Worm (Caenorhabditis elegans) whole organism, L4 larva: ENCODE measurements around the gene F26A1.1.

ENCODE experiments used
- F26F4.8 ChIP-seq: fragments of 200-800 bp; sonication (Bioruptor generic); conservative IDR thresholded peaks from 2 replicates; pipeline ENCODE4 v1.3.6; 2022; ENCODE audit warnings: missing genetic modification characterization, missing compliant biosample characterization
- F37D6.2 ChIP-seq: sonication (generic microtip); optimal IDR thresholded peaks from 2 replicates; lab custom pipeline; 2016; ENCODE audit warnings: mild to moderate bottlenecking, missing genetic modification characterization, missing compliant biosample characterization
- R02D3.7 ChIP-seq: fragments of 150-350 bp; sonication (generic microtip); optimal IDR thresholded peaks from 3 replicates; lab custom pipeline; 2014; ENCODE audit warnings: missing biosample characterization, missing genetic modification characterization
- T26A8.4 ChIP-seq: fragments of 200-800 bp; sonication (Bioruptor generic); IDR thresholded peaks from 2 replicates; pipeline ENCODE4 v1.3.6; 2022; ENCODE audit warnings: missing genetic modification characterization, missing compliant biosample characterization
- Y75B8A.6 ChIP-seq: fragments of 200-800 bp; sonication (Bioruptor generic); IDR thresholded peaks from 2 replicates; pipeline ENCODE4 v1.3.6; 2022; ENCODE audit warnings: missing genetic modification reagents, missing genetic modification characterization, missing compliant biosample characterization
- ZK546.5 ChIP-seq, 2 experiments: sonication (generic microtip); optimal IDR thresholded peaks; 2 replicates each; lab custom pipeline; 2017; ENCODE audit warnings: missing biosample characterization in 2 of 2, missing genetic modification characterization in 2 of 2
- aly-2 ChIP-seq: sonication (generic microtip); optimal IDR thresholded peaks from 2 replicates; lab custom pipeline; 2018; ENCODE audit warnings: missing biosample characterization, missing genetic modification characterization
- ama-1 ChIP-seq: fragments of 150-350 bp; optimal IDR thresholded peaks from 2 replicates; lab custom pipeline; 2014; ENCODE audit warnings: inconsistent platforms, mixed read lengths
- attf-4 ChIP-seq: sonication (generic microtip); optimal IDR thresholded peaks from 3 replicates; lab custom pipeline; 2017; ENCODE audit warnings: missing biosample characterization, missing genetic modification characterization
- ceh-62 ChIP-seq: sonication (generic microtip); optimal IDR thresholded peaks from 2 replicates; lab custom pipeline; 2017; ENCODE audit warnings: missing biosample characterization, missing genetic modification characterization
- daf-12 ChIP-seq: fragments of 150-350 bp; optimal IDR thresholded peaks from 2 replicates; lab custom pipeline; 2014; ENCODE audit warnings: missing biosample characterization, missing genetic modification reagents, missing genetic modification characterization
- duxl-1 ChIP-seq: sonication (generic microtip); optimal IDR thresholded peaks from 2 replicates; lab custom pipeline; 2016; ENCODE audit warnings: mild to moderate bottlenecking, missing genetic modification characterization, moderate library complexity, missing compliant biosample characterization; ENCODE audit not compliant: poor library complexity
- dve-1 ChIP-seq: sonication (generic microtip); optimal IDR thresholded peaks from 2 replicates; lab custom pipeline; 2017; ENCODE audit warnings: antibody characterized with exemption, mild to moderate bottlenecking, missing genetic modification characterization, missing compliant biosample characterization; ENCODE audit not compliant: insufficient read depth
- egl-27 ChIP-seq: sonication (generic microtip); optimal IDR thresholded peaks from 3 replicates; lab custom pipeline; 2017; ENCODE audit warnings: missing biosample characterization, missing genetic modification reagents, missing genetic modification characterization
- hlh-11 ChIP-seq: fragments of 200-800 bp; sonication (Bioruptor generic); optimal IDR thresholded peaks from 2 replicates; lab custom pipeline; 2018; ENCODE audit warnings: mild to moderate bottlenecking, missing genetic modification characterization, missing compliant biosample characterization
- hlh-30 ChIP-seq: sonication (generic microtip); optimal IDR thresholded peaks from 2 replicates; lab custom pipeline; 2017; ENCODE audit warnings: antibody characterized with exemption, mild to moderate bottlenecking, missing genetic modification characterization, missing compliant biosample characterization; ENCODE audit not compliant: insufficient read depth
- jun-1 ChIP-seq: fragments of 150-350 bp; optimal IDR thresholded peaks from 2 replicates; lab custom pipeline; 2014; ENCODE audit warnings: missing biosample characterization, missing genetic modification reagents, missing genetic modification characterization
- lim-7 ChIP-seq: fragments of 200-800 bp; sonication (Bioruptor generic); IDR thresholded peaks from 2 replicates; pipeline ENCODE4 v1.3.6; 2022; ENCODE audit warnings: missing genetic modification characterization, missing compliant biosample characterization
- lin-1 ChIP-seq: fragments of 200-800 bp; sonication (Bioruptor generic); IDR thresholded peaks from 2 replicates; pipeline ENCODE4 v1.3.6; 2022; ENCODE audit warnings: missing genetic modification reagents, missing genetic modification characterization, missing compliant biosample characterization
- lin-15B ChIP-seq: fragments of 150-350 bp; sonication (generic microtip); optimal IDR thresholded peaks from 3 replicates; lab custom pipeline; 2014; ENCODE audit warnings: missing biosample characterization, missing genetic modification characterization
- lin-38 ChIP-seq: fragments of 200-800 bp; sonication (Bioruptor generic); IDR thresholded peaks from 2 replicates; pipeline ENCODE4 v1.3.6; 2022; ENCODE audit warnings: missing genetic modification reagents, missing genetic modification characterization, missing compliant biosample characterization
- lin-39 ChIP-seq: fragments of 150-350 bp; optimal IDR thresholded peaks from 2 replicates; lab custom pipeline; 2014; ENCODE audit warnings: missing biosample characterization, missing genetic modification reagents, missing genetic modification characterization
- lir-3 ChIP-seq: sonication (generic microtip); optimal IDR thresholded peaks from 2 replicates; lab custom pipeline; 2016; ENCODE audit warnings: mild to moderate bottlenecking, missing genetic modification characterization, missing compliant biosample characterization
- madf-5 ChIP-seq, 2 experiments: fragments of 200-800 bp; sonication (Bioruptor generic); IDR thresholded peaks; 2 replicates each; pipeline ENCODE4 v1.3.6; 2022; ENCODE audit warnings: missing compliant biosample characterization in 2 of 2, missing genetic modification characterization in 2 of 2
- madf-9 ChIP-seq: fragments of 200-800 bp; sonication (Bioruptor generic); conservative IDR thresholded peaks from 2 replicates; pipeline ENCODE4 v1.3.6; 2022; ENCODE audit warnings: missing genetic modification reagents, missing genetic modification characterization, missing compliant biosample characterization
- mdt-29 ChIP-seq: fragments of 200-800 bp; sonication (Bioruptor generic); IDR thresholded peaks from 2 replicates; pipeline ENCODE4 v1.3.6; 2022; ENCODE audit warnings: missing genetic modification reagents, missing genetic modification characterization, missing compliant biosample characterization
- mes-2 ChIP-seq: sonication (generic microtip); optimal IDR thresholded peaks from 2 replicates; lab custom pipeline; 2016; ENCODE audit warnings: missing genotype, mild to moderate bottlenecking, missing genetic modification characterization, missing compliant biosample characterization; ENCODE audit not compliant: poor library complexity, severe bottlenecking
- mxl-3 ChIP-seq: fragments of 200-800 bp; sonication (Bioruptor generic); optimal IDR thresholded peaks from 2 replicates; lab custom pipeline; 2018; ENCODE audit warnings: mild to moderate bottlenecking, missing genetic modification characterization, missing compliant biosample characterization
- nhr-10 ChIP-seq: fragments of 150-350 bp; optimal IDR thresholded peaks from 2 replicates; lab custom pipeline; 2014; ENCODE audit warnings: missing biosample characterization, missing genetic modification characterization
- nhr-11 ChIP-seq: fragments of 150-350 bp; optimal IDR thresholded peaks from 2 replicates; lab custom pipeline; 2014; ENCODE audit warnings: missing biosample characterization, missing genetic modification characterization
- nhr-237 ChIP-seq: sonication (generic microtip); optimal IDR thresholded peaks from 2 replicates; lab custom pipeline; 2017; ENCODE audit warnings: missing biosample characterization, missing genetic modification characterization
- nhr-25 ChIP-seq: sonication (generic microtip); optimal IDR thresholded peaks from 2 replicates; lab custom pipeline; 2017; ENCODE audit warnings: missing genetic modification characterization, mild to moderate bottlenecking, missing compliant biosample characterization, antibody characterized with exemption, moderate library complexity, borderline replicate concordance; ENCODE audit not compliant: insufficient read depth
- nhr-41 ChIP-seq: fragments of 200-800 bp; sonication (Bioruptor generic); IDR thresholded peaks from 2 replicates; pipeline ENCODE4 v1.3.6; 2022; ENCODE audit warnings: missing genetic modification reagents, missing genetic modification characterization, missing compliant biosample characterization
- pha-4 ChIP-seq, 2 experiments: fragments of 150-350 bp in 1 of 2; fragments of 200-800 bp in 1 of 2; sonication (Bioruptor generic) in 1 of 2; IDR thresholded peaks in 1 of 2; optimal IDR thresholded peaks in 1 of 2; 2 replicates each; pipeline versions ENCODE4 v1.3.6 to Lab custom; 2014 to 2022; ENCODE audit warnings: missing genetic modification characterization in 2 of 2, missing genetic modification reagents in 2 of 2, missing biosample characterization in 1 of 2, missing compliant biosample characterization in 1 of 2
- php-3 ChIP-seq: fragments of 200-800 bp; sonication (Bioruptor generic); IDR thresholded peaks from 2 replicates; pipeline ENCODE4 v1.3.6; 2022; ENCODE audit warnings: missing genetic modification reagents, missing genetic modification characterization, missing compliant biosample characterization
- rbr-2 ChIP-seq: sonication (generic microtip); optimal IDR thresholded peaks from 2 replicates; lab custom pipeline; 2016; ENCODE audit warnings: missing genotype, missing genetic modification characterization, missing compliant biosample characterization
- saeg-2 ChIP-seq: fragments of 200-800 bp; sonication (Bioruptor generic); IDR thresholded peaks from 2 replicates; pipeline ENCODE4 v1.3.6; 2022; ENCODE audit warnings: missing genetic modification reagents, missing genetic modification characterization, missing compliant biosample characterization
- skn-1 ChIP-seq: fragments of 150-350 bp; optimal IDR thresholded peaks from 2 replicates; lab custom pipeline; 2014; ENCODE audit warnings: missing biosample characterization, missing genetic modification characterization
- snpc-1.2 ChIP-seq: fragments of 200-800 bp; sonication (Bioruptor generic); IDR thresholded peaks from 2 replicates; pipeline ENCODE4 v1.3.6; 2022; ENCODE audit warnings: missing genetic modification reagents, missing genetic modification characterization, missing compliant biosample characterization
- snpc-4 ChIP-seq: fragments of 150-350 bp; optimal IDR thresholded peaks from 2 replicates; lab custom pipeline; 2014; ENCODE audit warnings: missing biosample characterization, missing genetic modification characterization
- spr-1 ChIP-seq: sonication (generic microtip); optimal IDR thresholded peaks from 2 replicates; lab custom pipeline; 2016; ENCODE audit warnings: mild to moderate bottlenecking, missing genetic modification characterization, missing compliant biosample characterization
- tra-1 ChIP-seq: fragments of 200-800 bp; sonication (Bioruptor generic); IDR thresholded peaks from 2 replicates; pipeline ENCODE4 v1.3.6; 2022; ENCODE audit warnings: missing genetic modification reagents, missing genetic modification characterization, missing compliant biosample characterization
- unc-130 ChIP-seq: sonication (generic microtip); optimal IDR thresholded peaks from 2 replicates; lab custom pipeline; 2016; ENCODE audit warnings: missing genetic modification reagents, missing genetic modification characterization, missing compliant biosample characterization
- unc-39 ChIP-seq: sonication (generic microtip); optimal IDR thresholded peaks from 2 replicates; lab custom pipeline; 2017; ENCODE audit warnings: missing biosample characterization, missing genetic modification characterization
- unc-62 ChIP-seq, 3 experiments: fragments of 150-350 bp in 1 of 3; sonication (generic microtip); optimal IDR thresholded peaks in 2 of 3; peaks in 1 of 3; 1 replicate in 1 of 3; 2 replicates in 2 of 3; lab custom pipeline; 2014 to 2017; ENCODE audit warnings: missing biosample characterization in 3 of 3, missing genetic modification characterization in 3 of 3, missing genetic modification reagents in 3 of 3, missing genotype in 1 of 3
- zfp-2 ChIP-seq: sonication (generic microtip); optimal IDR thresholded peaks from 2 replicates; lab custom pipeline; 2016; ENCODE audit warnings: mild to moderate bottlenecking, missing genetic modification characterization, missing compliant biosample characterization
- zfp-3 ChIP-seq: fragments of 200-800 bp; sonication (Bioruptor generic); conservative IDR thresholded peaks from 2 replicates; pipeline ENCODE4 v1.3.6; 2022; ENCODE audit warnings: missing genetic modification reagents, missing genetic modification characterization, missing compliant biosample characterization
- zip-11 ChIP-seq: fragments of 200-800 bp; sonication (Bioruptor generic); IDR thresholded peaks from 2 replicates; pipeline ENCODE4 v1.3.6; 2022; ENCODE audit warnings: missing genetic modification characterization, missing compliant biosample characterization
- zip-2 ChIP-seq: fragments of 150-350 bp; optimal IDR thresholded peaks from 2 replicates; lab custom pipeline; 2014; ENCODE audit warnings: missing biosample characterization, missing genetic modification characterization
- ztf-11 ChIP-seq: fragments of 150-350 bp; optimal IDR thresholded peaks from 2 replicates; lab custom pipeline; 2014; ENCODE audit warnings: missing biosample characterization, missing genetic modification characterization

Gene F26A1.1

DNA sequence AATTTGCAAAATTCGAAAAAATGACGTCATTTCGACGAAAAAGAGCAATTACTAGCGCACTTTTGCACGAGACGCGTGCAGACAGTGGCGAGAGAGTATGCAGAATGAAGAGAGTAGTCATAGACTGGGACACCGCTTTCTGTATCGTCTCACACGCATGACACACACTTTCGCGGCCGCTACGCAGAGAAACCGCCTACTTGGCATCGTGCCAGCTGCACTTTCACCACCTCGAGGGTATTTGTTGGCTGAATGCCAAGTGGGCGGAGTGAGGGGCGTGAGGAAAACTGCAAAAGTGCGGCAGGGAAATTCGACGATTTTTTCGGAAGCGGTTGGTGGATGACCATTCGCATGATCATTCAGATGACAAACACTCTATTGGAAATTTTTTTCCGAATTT is 49.4 kb downstream of the F26A1.1 start (continued):
- TF ChIP-seq hlh-11 (tag; lab: Kevin White, UChicago) (peak; percentile 100), spr-1 (tag; lab: Kevin White, UChicago) (peak; percentile 96), daf-12 (tag; lab: Kevin White, UChicago) (no peak), hlh-30 (tag; lab: Kevin White, UChicago) (peak; percentile 100), nhr-41 (peak; percentile 99), unc-62 (GFP tag; optimal IDR thresholded peaks at IDR 0.05 in 1 of 2; lab: Kevin White, UChicago) (peak; percentile 28 to 100), unc-62 (tag; optimal IDR thresholded peaks at IDR 0.05; lab: Kevin White, UChicago) (no peak), aly-2 (tag; lab: Kevin White, UChicago) (no peak), mxl-3 (GFP tag; lab: Kevin White, UChicago) (peak; percentile 99), madf-5 (GFP tag; IDR thresholded peaks at IDR 0.05; lab: Robert Waterston, UW) (peak in 1 of 2 experiments; percentile 78; a peak in 1 of 4 replicates), zfp-3 (peak; percentile 96), nhr-11 (peak; percentile 99), dve-1 (tag; lab: Kevin White, UChicago) (peak; percentile 100), lin-1 (GFP tag; lab: Robert Waterston, UW) (peak; percentile 99), lim-7 (GFP tag; lab: Robert Waterston, UW) (peak; percentile 73), pha-4 (GFP tag; IDR thresholded peaks at IDR 0.05; lab: Robert Waterston, UW) (peak; percentile 98), pha-4 (tag; optimal IDR thresholded peaks at IDR 0.05; lab: Kevin White, UChicago) (peak; percentile 55), egl-27 (peak; percentile 62), php-3 (GFP tag; lab: Robert Waterston, UW) (peak; percentile 97), zfp-2 (tag; lab: Kevin White, UChicago) (peak; percentile 96), duxl-1 (peak; percentile 93), ceh-62 (tag; lab: Kevin White, UChicago) (no peak), ztf-11 (tag; lab: Kevin White, UChicago) (no peak), zip-11 (GFP tag; lab: Robert Waterston, UW) (no peak), jun-1 (tag; lab: Kevin White, UChicago) (peak; percentile 96), lin-38 (GFP tag; lab: Robert Waterston, UW) (peak; percentile 94), lir-3 (tag; lab: Kevin White, UChicago) (peak; percentile 86), saeg-2 (GFP tag; lab: Robert Waterston, UW) (peak; percentile 100), attf-4 (tag; lab: Kevin White, UChicago) (no peak), ama-1 (peak; percentile 68), mdt-29 (GFP tag; lab: Robert Waterston, UW) (peak; percentile 98), F26F4.8 (GFP tag; lab: Robert Waterston, UW) (peak; percentile 75), unc-130 (peak; percentile 79), nhr-25 (tag; lab: Kevin White, UChicago) (peak; percentile 98), tra-1 (GFP tag; lab: Robert Waterston, UW) (peak; percentile 99), lin-39 (no peak), skn-1 (tag; lab: Kevin White, UChicago) (peak; percentile 64), snpc-4 (peak; percentile 12), R02D3.7 (tag; lab: Kevin White, UChicago) (no peak), zip-2 (tag; lab: Kevin White, UChicago) (peak; percentile 87), unc-39 (tag; lab: Kevin White, UChicago) (peak; percentile 90), madf-9 (peak; percentile 97), F37D6.2 (tag; lab: Kevin White, UChicago) (peak; percentile 97), mes-2 (tag; lab: Kevin White, UChicago) (peak; percentile 94), snpc-1.2 (GFP tag; lab: Robert Waterston, UW) (peak; percentile 78), T26A8.4 (GFP tag; lab: Robert Waterston, UW) (peak; percentile 98), nhr-237 (tag; lab: Kevin White, UChicago) (peak; percentile 77), nhr-10 (tag; lab: Kevin White, UChicago) (peak; percentile 96), Y75B8A.6 (GFP tag; lab: Robert Waterston, UW) (peak; percentile 95), rbr-2 (tag; lab: Kevin White, UChicago) (peak; percentile 99), lin-15B (tag; lab: Kevin White, UChicago) (peak; percentile 71), ZK546.5 (tag; optimal IDR thresholded peaks at IDR 0.05; lab: Kevin White, UChicago) (peak in 1 of 2 experiments; percentile 59)
